Fruit fly (Drosophila melanogaster) whole organism, wandering third instar larva: ENCODE data around the gene CG32333.
A peak's percentile ranks its signal among the peaks of the same experiment; 100 is the strongest.
"Not testable (repeated sequence)": the region's sequence is repeated elsewhere in the genome, so short reads cannot be mapped to it uniquely, and the experiment has no call there.

Source experiments
- Abd-B ChIP-seq: fragments of >200 bp; optimal IDR thresholded peaks from 2 replicates; lab custom pipeline; 2017; ENCODE audit warnings: missing biosample characterization, missing genetic modification characterization
- CG9705 ChIP-seq: fragments of 200-800 bp; sonication (Bioruptor generic); optimal IDR thresholded peaks from 2 replicates; lab custom pipeline; 2018; ENCODE audit warnings: missing biosample characterization, mild to moderate bottlenecking, missing genetic modification characterization
- Dif ChIP-seq: fragments of 200-275, 200-300 bp; sonication (Bioruptor generic); optimal IDR thresholded peaks from 2 replicates; lab custom pipeline; 2018; ENCODE audit warnings: missing biosample characterization, missing genetic modification characterization; ENCODE audit not compliant: partially characterized antibody
- HLH106 ChIP-seq: fragments of 200-800 bp; optimal IDR thresholded peaks from 3 replicates; lab custom pipeline; 2019; ENCODE audit warnings: missing biosample characterization, mild to moderate bottlenecking, missing genetic modification characterization, moderate library complexity
- Hr78 ChIP-seq: fragments of >200 bp; optimal IDR thresholded peaks from 2 replicates; lab custom pipeline; 2017; ENCODE audit warnings: missing biosample characterization, missing genetic modification characterization
- Hr83 ChIP-seq: fragments of 200-300 bp; sonication (Bioruptor generic); optimal IDR thresholded peaks from 2 replicates; lab custom pipeline; 2016; ENCODE audit warnings: missing biosample characterization, mild to moderate bottlenecking, missing genetic modification characterization, moderate library complexity; ENCODE audit not compliant: poor library complexity, severe bottlenecking
- Mio ChIP-seq: sonication (Bioruptor generic); optimal IDR thresholded peaks from 2 replicates; lab custom pipeline; 2016; ENCODE audit warnings: missing biosample characterization, missing genetic modification characterization
- Myc ChIP-seq: fragments of >200 bp; optimal IDR thresholded peaks from 2 replicates; lab custom pipeline; 2017
- N ChIP-seq: fragments of >200 bp; optimal IDR thresholded peaks from 2 replicates; lab custom pipeline; 2018; ENCODE audit warnings: missing biosample characterization, missing external identifiers, missing genetic modification characterization
- Rel ChIP-seq, 2 experiments: fragments of 200-800 bp; sonication (Bioruptor generic) in 1 of 2; optimal IDR thresholded peaks; 2 replicates in 1 of 2; 3 replicates in 1 of 2; lab custom pipeline; 2016 to 2019; ENCODE audit warnings: mild to moderate bottlenecking in 2 of 2, missing biosample characterization in 2 of 2, missing genetic modification characterization in 2 of 2, moderate library complexity in 1 of 2
- Vsx2 ChIP-seq: fragments of 200-300, 225-300 bp; sonication (Bioruptor generic); optimal IDR thresholded peaks from 2 replicates; lab custom pipeline; 2018; ENCODE audit warnings: missing biosample characterization, missing genetic modification characterization; ENCODE audit not compliant: partially characterized antibody
- br ChIP-seq: fragments of 200-800 bp; sonication (Bioruptor generic); optimal IDR thresholded peaks from 2 replicates; lab custom pipeline; 2016; ENCODE audit warnings: missing biosample characterization, missing genetic modification characterization
- dl ChIP-seq, 2 experiments: fragments of 175-275, 200-275 bp in 1 of 2; fragments of 200-275 bp in 1 of 2; sonication (Bioruptor generic); optimal IDR thresholded peaks; lab custom pipeline; 2018; ENCODE audit warnings: mild to moderate bottlenecking in 2 of 2, missing biosample characterization in 2 of 2, missing genetic modification characterization in 2 of 2, moderate library complexity in 2 of 2; ENCODE audit not compliant: partially characterized antibody in 2 of 2, insufficient read depth in 1 of 2
- dsf ChIP-seq: sonication (Bioruptor generic); optimal IDR thresholded peaks from 2 replicates; lab custom pipeline; 2016; ENCODE audit warnings: missing biosample characterization, missing genetic modification characterization, borderline replicate concordance
- ey ChIP-seq: fragments of 200-800 bp; sonication (Bioruptor generic); optimal IDR thresholded peaks from 2 replicates; lab custom pipeline; 2016; ENCODE audit warnings: missing biosample characterization, missing genetic modification characterization
- foxo ChIP-seq, 2 experiments: fragments of 200-800 bp; sonication (Bioruptor generic); optimal IDR thresholded peaks; 2 replicates in 1 of 2; 3 replicates in 1 of 2; lab custom pipeline; 2016 to 2017; ENCODE audit warnings: missing biosample characterization in 2 of 2, missing genetic modification characterization in 2 of 2
- fru ChIP-seq: fragments of 200-800 bp; sonication (Bioruptor generic); optimal IDR thresholded peaks from 3 replicates; lab custom pipeline; 2016; ENCODE audit warnings: missing biosample characterization, mild to moderate bottlenecking, missing genetic modification characterization
- h ChIP-seq: fragments of 200-800 bp; sonication (Bioruptor generic); optimal IDR thresholded peaks from 3 replicates; lab custom pipeline; 2016; ENCODE audit warnings: missing biosample characterization, mild to moderate bottlenecking, missing genetic modification characterization
- jim ChIP-seq: fragments of 175-275, 200-325 bp; sonication (Bioruptor generic); optimal IDR thresholded peaks from 2 replicates; lab custom pipeline; 2016; ENCODE audit warnings: missing biosample characterization, mild to moderate bottlenecking, missing genetic modification characterization
- lola ChIP-seq: fragments of >200 bp; optimal IDR thresholded peaks from 2 replicates; lab custom pipeline; 2017; ENCODE audit warnings: missing biosample characterization, missing genetic modification characterization
- psq ChIP-seq: fragments of 200-800 bp; sonication (Bioruptor generic); optimal IDR thresholded peaks from 3 replicates; lab custom pipeline; 2017; ENCODE audit warnings: missing biosample characterization, mild to moderate bottlenecking, missing genetic modification characterization, moderate library complexity
- sage ChIP-seq: fragments of 200-800 bp; sonication (Bioruptor generic); optimal IDR thresholded peaks from 2 replicates; lab custom pipeline; 2016; ENCODE audit warnings: missing biosample characterization, mild to moderate bottlenecking, missing genetic modification characterization
- sv ChIP-seq: fragments of 200-800 bp; sonication (Bioruptor generic); optimal IDR thresholded peaks from 3 replicates; lab custom pipeline; 2016; ENCODE audit warnings: missing biosample characterization, missing genetic modification characterization
- tai ChIP-seq: sonication (Bioruptor generic); optimal IDR thresholded peaks from 2 replicates; lab custom pipeline; 2016; ENCODE audit warnings: missing biosample characterization, missing genetic modification characterization
- usp ChIP-seq: fragments of >200 bp; optimal IDR thresholded peaks from 2 replicates; lab custom pipeline; 2017; ENCODE audit warnings: missing biosample characterization, missing genetic modification characterization
- woc ChIP-seq: sonication (Bioruptor generic); optimal IDR thresholded peaks from 2 replicates; lab custom pipeline; 2016; ENCODE audit warnings: missing biosample characterization, mild to moderate bottlenecking, missing genetic modification characterization

CG32333 gene

dm6 chr3L:1275767-1276166, at the start of gene CG32333:
CG32333 (plus strand) TSS chr3L:1275956.
- TF ChIP-seq Mio (GFP tag; lab: Kevin White, UChicago) (no peak), tai (GFP tag; lab: Kevin White, UChicago) (no peak)

DNA sequence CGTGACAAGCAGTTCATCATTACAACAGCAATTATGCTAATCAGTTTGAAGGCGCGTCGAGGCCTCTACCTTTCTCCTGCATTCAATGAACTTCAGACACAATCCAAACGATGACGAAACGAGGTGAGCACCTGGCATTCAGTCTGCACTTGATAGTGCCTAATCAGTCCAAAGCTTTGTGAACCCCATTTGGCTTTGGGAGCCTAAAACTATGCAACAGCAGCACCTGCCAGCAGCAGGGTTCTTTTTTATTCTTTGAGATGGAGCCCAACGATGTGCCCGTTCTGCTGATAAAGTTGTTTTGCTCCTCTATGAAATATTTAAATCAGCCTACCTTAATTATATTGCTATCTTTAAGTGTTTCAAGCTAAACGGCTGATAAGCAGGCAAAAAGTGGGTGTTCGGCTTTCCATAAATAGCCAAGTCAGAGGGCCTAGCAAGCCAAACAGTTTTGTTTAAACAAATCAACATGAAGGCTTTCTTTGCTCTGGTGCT, 48.4 kb upstream of the CG32333 start, which contains the start of gene LysS:
Gene LysS (plus strand): TSS at position 445 of the 495 bp plus-strand sequence.
- no peak for TF ChIP-seq Rel (GFP tag; optimal IDR thresholded peaks at IDR 0.05; lab: Kevin White, UChicago)
- TF ChIP-seq Rel (tag; optimal IDR thresholded peaks at IDR 0.05; lab: Kevin White, UChicago) = peak; percentile 91
- TF ChIP-seq psq (GFP tag; lab: Kevin White, UChicago) = no peak

DNA sequence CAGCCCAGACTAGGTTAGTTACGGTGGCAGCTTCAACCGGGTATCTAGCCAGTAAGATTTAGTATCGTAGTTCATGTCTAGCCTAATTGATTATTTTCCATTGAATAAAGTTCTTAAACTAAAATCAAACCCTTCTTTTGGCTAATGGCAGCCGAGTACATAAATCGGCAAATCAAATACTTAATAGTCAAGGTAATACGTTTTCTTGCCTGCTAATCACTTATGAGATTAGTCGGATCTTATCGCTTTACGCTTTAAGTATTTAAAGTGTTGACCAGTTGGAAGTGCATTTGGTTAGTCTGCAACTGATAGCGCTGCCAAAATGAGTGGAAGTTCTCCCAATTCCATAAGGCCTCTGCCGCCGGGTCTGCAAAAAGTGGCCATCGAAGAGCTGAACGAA, 43.2 kb upstream of the CG32333 start, which contains the start of gene CG33965:
Gene CG33965 (plus strand): TSS at position 301 of the 400 bp plus-strand sequence.
- no peak for TF ChIP-seq foxo (GFP tag; optimal IDR thresholded peaks at IDR 0.05; lab: Kevin White, UChicago)
- no peak for TF ChIP-seq HLH106 (tag; lab: Kevin White, UChicago)
- no peak for TF ChIP-seq woc
- no peak for TF ChIP-seq usp

DNA sequence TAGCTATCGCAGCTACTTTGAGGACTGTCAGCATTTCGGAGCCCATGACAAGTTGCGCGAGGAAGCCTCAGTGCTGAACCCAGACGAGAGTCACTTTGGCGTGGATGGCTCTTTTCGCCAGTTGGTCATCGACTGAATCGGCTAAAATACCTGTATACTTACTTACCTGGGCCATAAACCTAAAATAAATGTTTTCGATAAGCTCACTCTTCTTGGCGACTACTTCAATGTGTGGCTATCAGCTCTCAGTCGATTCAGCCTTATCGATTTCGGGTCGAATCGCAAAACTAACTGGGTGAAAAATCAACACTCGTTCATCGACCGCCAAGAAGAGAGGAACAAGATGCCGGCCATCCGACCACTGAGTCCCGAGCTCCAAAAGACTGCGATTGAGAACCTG, 41.9 kb upstream of the CG32333 start, which contains the start of gene CG33966:
Gene CG33966 (plus strand): TSS at position 301 of the 400 bp plus-strand sequence.
- TF ChIP-seq Myc (lab: Kevin White, UChicago) = no peak
- TF ChIP-seq h (GFP tag; lab: Kevin White, UChicago) = no peak
- no peak for TF ChIP-seq tai (GFP tag; lab: Kevin White, UChicago)
- no peak for TF ChIP-seq jim (GFP tag; lab: Kevin White, UChicago)
- TF ChIP-seq woc = no peak
- TF ChIP-seq sage (GFP tag; lab: Kevin White, UChicago) = no peak
- no peak for TF ChIP-seq Hr78 (GFP tag; lab: Kevin White, UChicago)
- TF ChIP-seq N (GFP tag; lab: Kevin White, UChicago) = no peak
- no peak for TF ChIP-seq sv (GFP tag; lab: Kevin White, UChicago)
- TF ChIP-seq fru (GFP tag; lab: Kevin White, UChicago) = no peak
- no peak for TF ChIP-seq usp
- no peak for TF ChIP-seq Abd-B
- TF ChIP-seq, all 38 proteins: peak for 0

- TF ChIP-seq sv (GFP tag; lab: Kevin White, UChicago) = no peak
- no peak for TF ChIP-seq Hr83 (GFP tag; lab: Kevin White, UChicago)
- TF ChIP-seq dl (GFP tag; optimal IDR thresholded peaks at IDR 0.05; lab: Kevin White, UChicago; ENCODE audit: insufficient read depth in 1 of 2, partially characterized antibody in 2 of 2) = no peak
- TF ChIP-seq br (GFP tag; lab: Kevin White, UChicago) = no peak
- TF ChIP-seq sage (GFP tag; lab: Kevin White, UChicago) = no peak
- no peak for TF ChIP-seq dsf (GFP tag; lab: Kevin White, UChicago)
- no peak for TF ChIP-seq Dif (GFP tag; lab: Kevin White, UChicago)
- TF ChIP-seq Vsx2 (GFP tag; lab: Kevin White, UChicago) = no peak
- TF ChIP-seq lola (GFP tag; lab: Kevin White, UChicago) = no peak
- no peak for TF ChIP-seq foxo (GFP tag; optimal IDR thresholded peaks at IDR 0.05; lab: Kevin White, UChicago)
Observed at dm6 chr3L:1235426-1235825, 40.3 kb upstream of the CG32333 start, which contains the start of gene galene. galene (plus strand) TSS chr3L:1235726.

- TF ChIP-seq Hr78 (GFP tag; lab: Kevin White, UChicago) (no peak), HLH106 (tag; lab: Kevin White, UChicago) (no peak), Vsx2 (GFP tag; lab: Kevin White, UChicago) (no peak), ey (GFP tag; lab: Kevin White, UChicago) (no peak)
Observed at dm6 chr3L:1238219-1238618, 37.5 kb upstream of the CG32333 start, which contains the start of gene CG9192. CG9192 (minus strand) TSS chr3L:1238319.

DNA sequence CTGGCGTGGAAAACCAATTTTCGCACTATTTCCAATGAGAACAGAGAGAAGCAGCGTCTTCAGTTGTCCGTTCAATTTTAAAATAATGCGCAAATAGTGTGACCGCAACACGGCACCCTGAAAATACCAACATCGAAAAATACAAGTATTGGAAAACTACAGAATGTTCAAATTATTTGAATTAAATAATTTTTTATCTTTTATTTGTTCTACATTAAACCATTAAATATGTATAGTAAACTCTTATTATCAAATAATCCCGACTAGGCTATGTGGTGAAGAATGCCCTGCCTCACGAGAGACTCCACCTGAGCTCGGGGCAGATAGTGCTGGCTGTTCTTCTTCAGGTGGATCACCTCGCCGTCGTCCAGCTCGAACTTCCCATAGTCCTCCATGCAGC, 29.9 kb upstream of the CG32333 start, which contains the start of gene Klp61F:
Gene Klp61F (minus strand): TSS at position 101 of the 400 bp plus-strand sequence.
- TF ChIP-seq lola (GFP tag; lab: Kevin White, UChicago); Vsx2 (GFP tag; lab: Kevin White, UChicago); CG9705: not testable (repeated sequence)
